Worm (Caenorhabditis elegans): Measurements from ENCODE around the gene Y39G8B.1.

The Y39G8B.1 gene

ce11 chrII:13924909-13925308 is 48.7 kb downstream of the Y39G8B.1 start, which contains the start of gene mltn-5:
TSS of gene mltn-5 (plus strand) at chrII:13925209.
- TF ChIP-seq fkh-2 (tag; optimal IDR thresholded peaks at IDR 0.05) (no peak), elt-2 (tag; optimal IDR thresholded peaks at IDR 0.05) (no peak), nhr-237 (tag; optimal IDR thresholded peaks at IDR 0.05) (no peak), nhr-23 (tag; optimal IDR thresholded peaks at IDR 0.05) (no peak)
